Worm (Caenorhabditis elegans): ENCODE measurements around the gene C27F2.6.

- TF ChIP-seq dao-5 (tag; optimal IDR thresholded peaks at IDR 0.05) (no peak), him-1 (tag; optimal IDR thresholded peaks at IDR 0.05) (no peak)
These were observed 48.0 kb downstream of the C27F2.6 start, which contains the start of the genes C26E6.12 and eri-9 for ce11 chrIII:4932203-4932699.

Data from whole organism, L4/young adult.